Fruit fly (Drosophila melanogaster) whole organism, embryonic: ENCODE results near the gene MEP-1.
A peak's percentile ranks its signal among the peaks of the same experiment; 100 is the strongest.

Experiments used
- CG10147 ChIP-seq: fragments of 200-800 bp; sonication (Bioruptor generic); optimal IDR thresholded peaks from 2 replicates; lab custom pipeline; 2019; ENCODE audit warnings: missing biosample characterization, mild to moderate bottlenecking, missing genetic modification characterization, moderate library complexity
- CG10462 ChIP-seq: fragments of 200-800 bp; sonication (Bioruptor generic); optimal IDR thresholded peaks from 2 replicates; lab custom pipeline; 2016; ENCODE audit warnings: missing biosample characterization, missing genetic modification characterization
- CG11247 ChIP-seq: fragments of 200-800 bp; sonication (Bioruptor generic); IDR thresholded peaks from 2 replicates; pipeline ENCODE4 v1.3.6; 2022; ENCODE audit warnings: missing biosample characterization, missing genetic modification characterization
- CG12219 ChIP-seq: fragments of 200-800 bp; sonication (Bioruptor generic); optimal IDR thresholded peaks from 3 replicates; lab custom pipeline; 2018; ENCODE audit warnings: missing biosample characterization, mild to moderate bottlenecking, missing genetic modification characterization
- CG14441 ChIP-seq: fragments of 200-800 bp; sonication (Bioruptor generic); IDR thresholded peaks from 2 replicates; pipeline ENCODE4 v1.3.6; 2022; ENCODE audit warnings: missing biosample characterization, missing genetic modification characterization
- CG14860 ChIP-seq: fragments of 200-800 bp; sonication (Bioruptor generic); IDR thresholded peaks from 3 replicates; pipeline ENCODE4 v1.3.6; 2022; ENCODE audit warnings: missing biosample characterization, missing genetic modification characterization; ENCODE audit not compliant: partially characterized antibody
- CG18476 ChIP-seq: fragments of 200-800 bp; sonication (Bioruptor generic); optimal IDR thresholded peaks from 2 replicates; lab custom pipeline; 2016; ENCODE audit warnings: missing biosample characterization, mild to moderate bottlenecking, missing genetic modification characterization
- CG31441 ChIP-seq: fragments of 200-800 bp; sonication (Bioruptor generic); IDR thresholded peaks from 2 replicates; pipeline ENCODE4 v1.3.6; 2022; ENCODE audit warnings: missing biosample characterization, missing genetic modification characterization
- CG3163 ChIP-seq: fragments of 200-800 bp; sonication (Bioruptor generic); optimal IDR thresholded peaks from 3 replicates; lab custom pipeline; 2016; ENCODE audit warnings: missing biosample characterization, missing genetic modification characterization
- CG42726 ChIP-seq: fragments of 200-800 bp; sonication (Bioruptor generic); IDR thresholded peaks from 2 replicates; pipeline ENCODE4 v1.3.6; 2022; ENCODE audit warnings: missing biosample characterization, missing genetic modification characterization; ENCODE audit not compliant: partially characterized antibody
- CG4730 ChIP-seq: fragments of 200-800 bp; sonication (Bioruptor generic); IDR thresholded peaks from 2 replicates; pipeline ENCODE4 v1.3.6; 2022; ENCODE audit warnings: missing biosample characterization, missing genetic modification characterization
- CG4820 ChIP-seq: fragments of 200-800 bp; sonication (Bioruptor generic); optimal IDR thresholded peaks from 3 replicates; lab custom pipeline; 2016; ENCODE audit warnings: missing biosample characterization, missing genetic modification characterization
- CG7745 ChIP-seq: fragments of 200-800 bp; sonication (Bioruptor generic); optimal IDR thresholded peaks from 2 replicates; lab custom pipeline; 2018; ENCODE audit warnings: missing biosample characterization, mild to moderate bottlenecking, missing genetic modification characterization, moderate library complexity
- CG7928 ChIP-seq: fragments of 200-800 bp; sonication (Bioruptor generic); optimal IDR thresholded peaks from 2 replicates; lab custom pipeline; 2017; ENCODE audit warnings: missing biosample characterization, mild to moderate bottlenecking, missing genetic modification characterization
- CG7987 ChIP-seq: fragments of 200-800 bp; sonication (Bioruptor generic); optimal IDR thresholded peaks from 2 replicates; lab custom pipeline; 2018; ENCODE audit warnings: missing biosample characterization, mild to moderate bottlenecking, missing genetic modification characterization, moderate library complexity
- CG9876 ChIP-seq: fragments of 200-800 bp; sonication (Bioruptor generic); optimal IDR thresholded peaks from 2 replicates; lab custom pipeline; 2016; ENCODE audit warnings: missing biosample characterization, missing genetic modification characterization
- CrebB ChIP-seq: fragments of 200-800 bp; sonication (Bioruptor generic); optimal IDR thresholded peaks from 3 replicates; lab custom pipeline; 2018; ENCODE audit warnings: missing biosample characterization, mild to moderate bottlenecking, missing genetic modification characterization
- Drgx ChIP-seq: fragments of 200-800 bp; sonication (Bioruptor generic); IDR thresholded peaks from 2 replicates; pipeline ENCODE4 v1.3.6; 2022; ENCODE audit warnings: missing biosample characterization, missing genetic modification characterization
- Eip74EF ChIP-seq, 2 experiments: fragments of 200-800 bp in 1 of 2; fragments of >200 bp in 1 of 2; sonication (Bioruptor generic) in 1 of 2; optimal IDR thresholded peaks; 2 replicates each; lab custom pipeline; 2017 to 2019; ENCODE audit warnings: missing biosample characterization in 2 of 2, missing genetic modification characterization in 2 of 2, mild to moderate bottlenecking in 1 of 2, moderate library complexity in 1 of 2
- Gsc ChIP-seq: fragments of 200-800 bp; sonication (Bioruptor generic); IDR thresholded peaks from 2 replicates; pipeline ENCODE4 v1.3.6; 2022; ENCODE audit warnings: missing biosample characterization, missing genetic modification characterization
- Lhr ChIP-seq: fragments of 200-800 bp; sonication (Bioruptor generic); optimal IDR thresholded peaks from 3 replicates; lab custom pipeline; 2017; ENCODE audit warnings: mild to moderate bottlenecking, missing biosample characterization, missing genetic modification reagents, missing genetic modification characterization
- Oaz ChIP-seq: fragments of 200-800 bp; sonication (Bioruptor generic); IDR thresholded peaks from 2 replicates; pipeline ENCODE4 v1.3.6; 2022; ENCODE audit warnings: missing biosample characterization, missing genetic modification characterization
- Scr ChIP-seq: fragments of 200-800 bp; sonication (Bioruptor generic); IDR thresholded peaks from 2 replicates; pipeline ENCODE4 v1.3.6; 2022; ENCODE audit warnings: missing biosample characterization, missing genetic modification characterization; ENCODE audit not compliant: partially characterized antibody
- Side ChIP-seq: fragments of 200-800 bp; sonication (Bioruptor generic); optimal IDR thresholded peaks from 2 replicates; lab custom pipeline; 2016; ENCODE audit warnings: missing biosample characterization, missing genetic modification characterization
- Trl ChIP-seq, 3 experiments: fragments of >200 bp in 2 of 3; fragments of 200-800 bp in 1 of 3; sonication (Bioruptor generic) in 1 of 3; optimal IDR thresholded peaks; 2 replicates in 1 of 3; 3 replicates in 2 of 3; lab custom pipeline; 2016 to 2017; ENCODE audit warnings: missing biosample characterization in 1 of 3, missing genetic modification characterization in 1 of 3
- YL-1 ChIP-seq: fragments of 200-800 bp; sonication (Bioruptor generic); optimal IDR thresholded peaks from 3 replicates; lab custom pipeline; 2017; ENCODE audit warnings: missing biosample characterization, mild to moderate bottlenecking, missing genetic modification characterization
- abd-A ChIP-seq: fragments of 200-800 bp; sonication (Bioruptor generic); optimal IDR thresholded peaks from 3 replicates; lab custom pipeline; 2019; ENCODE audit warnings: missing biosample characterization, mild to moderate bottlenecking, missing genetic modification characterization, moderate library complexity
- ci ChIP-seq: fragments of 200-800 bp; sonication (Bioruptor generic); IDR thresholded peaks from 3 replicates; pipeline ENCODE4 v1.3.6; 2022; ENCODE audit warnings: missing biosample characterization, missing genetic modification characterization
- dysf ChIP-seq: fragments of 200-800 bp; sonication (Bioruptor generic); IDR thresholded peaks from 3 replicates; pipeline ENCODE4 v1.3.6; 2022; ENCODE audit warnings: missing biosample characterization, missing genetic modification characterization
- eyg ChIP-seq: fragments of 200-800 bp; sonication (Bioruptor generic); optimal IDR thresholded peaks from 3 replicates; lab custom pipeline; 2016; ENCODE audit warnings: missing biosample characterization, missing genetic modification characterization
- gem ChIP-seq: fragments of 200-800 bp; sonication (Bioruptor generic); optimal IDR thresholded peaks from 2 replicates; lab custom pipeline; 2019; ENCODE audit warnings: missing biosample characterization, mild to moderate bottlenecking, missing genetic modification characterization, moderate library complexity
- grn ChIP-seq: fragments of 200-800 bp; sonication (Bioruptor generic); optimal IDR thresholded peaks from 3 replicates; lab custom pipeline; 2017; ENCODE audit warnings: missing biosample characterization, missing genetic modification characterization
- kah ChIP-seq: fragments of 200-800 bp; sonication (Bioruptor generic); optimal IDR thresholded peaks from 2 replicates; lab custom pipeline; 2018; ENCODE audit warnings: missing biosample characterization, mild to moderate bottlenecking, missing genetic modification characterization
- lov ChIP-seq, 2 experiments: fragments of 200-800 bp in 1 of 2; fragments of >200 bp in 1 of 2; sonication (Bioruptor generic) in 1 of 2; IDR thresholded peaks in 1 of 2; optimal IDR thresholded peaks in 1 of 2; 2 replicates in 1 of 2; 3 replicates in 1 of 2; pipeline versions ENCODE4 v1.3.6 to Lab custom; 2017 to 2022; ENCODE audit warnings: missing biosample characterization in 1 of 2, missing genetic modification characterization in 1 of 2
- nerfin-2 ChIP-seq: fragments of 200-800 bp; sonication (Bioruptor generic); IDR thresholded peaks from 2 replicates; pipeline ENCODE4 v1.3.6; 2022; ENCODE audit warnings: missing biosample characterization, missing genetic modification characterization; ENCODE audit not compliant: partially characterized antibody
- nom ChIP-seq: fragments of 200-800 bp; sonication (Bioruptor generic); optimal IDR thresholded peaks from 2 replicates; lab custom pipeline; 2017; ENCODE audit warnings: missing biosample characterization, missing genetic modification characterization, mild to moderate bottlenecking, moderate library complexity, missing genetic modification reagents
- onecut ChIP-seq: fragments of 200-800 bp; sonication (Bioruptor generic); IDR thresholded peaks from 2 replicates; pipeline ENCODE4 v1.3.6; 2022; ENCODE audit warnings: missing biosample characterization, missing genetic modification characterization
- pho ChIP-seq: fragments of 200-800 bp; sonication (Bioruptor generic); optimal IDR thresholded peaks from 2 replicates; lab custom pipeline; 2016; ENCODE audit warnings: missing biosample characterization, missing genetic modification characterization
- pros ChIP-seq: fragments of 200-800 bp; sonication (Bioruptor generic); optimal IDR thresholded peaks from 3 replicates; lab custom pipeline; 2019; ENCODE audit warnings: missing biosample characterization, mild to moderate bottlenecking, missing genetic modification characterization, moderate library complexity
- psq ChIP-seq: fragments of 200-800 bp; sonication (Bioruptor generic); optimal IDR thresholded peaks from 2 replicates; lab custom pipeline; 2017; ENCODE audit warnings: missing biosample characterization, missing genetic modification characterization
- rib ChIP-seq: fragments of 200-800 bp; sonication (Bioruptor generic); IDR thresholded peaks from 2 replicates; pipeline ENCODE4 v1.3.6; 2022; ENCODE audit warnings: missing biosample characterization, missing genetic modification characterization
- salm ChIP-seq: fragments of 200-800 bp; sonication (Bioruptor generic); optimal IDR thresholded peaks from 2 replicates; lab custom pipeline; 2018; ENCODE audit warnings: missing biosample characterization, mild to moderate bottlenecking, missing genetic modification characterization
- sima ChIP-seq: fragments of 200-800 bp; sonication (Bioruptor generic); optimal IDR thresholded peaks from 2 replicates; lab custom pipeline; 2016; ENCODE audit warnings: missing biosample characterization, missing genetic modification characterization
- tll ChIP-seq, 2 experiments: fragments of 200-800 bp in 1 of 2; fragments of >200 bp in 1 of 2; sonication (Bioruptor generic) in 1 of 2; optimal IDR thresholded peaks; 2 replicates each; lab custom pipeline; 2017 to 2019; ENCODE audit warnings: missing biosample characterization in 2 of 2, missing genetic modification characterization in 2 of 2, mild to moderate bottlenecking in 1 of 2, moderate library complexity in 1 of 2
- toy ChIP-seq: fragments of 200-800 bp; sonication (Bioruptor generic); IDR thresholded peaks from 2 replicates; pipeline ENCODE4 v1.3.6; 2022; ENCODE audit warnings: missing biosample characterization, missing genetic modification characterization
- vvl ChIP-seq: fragments of 200-800 bp; sonication (Bioruptor generic); IDR thresholded peaks from 2 replicates; pipeline ENCODE4 v1.3.6; 2022; ENCODE audit warnings: missing biosample characterization, missing genetic modification characterization

Gene MEP-1

DNA sequence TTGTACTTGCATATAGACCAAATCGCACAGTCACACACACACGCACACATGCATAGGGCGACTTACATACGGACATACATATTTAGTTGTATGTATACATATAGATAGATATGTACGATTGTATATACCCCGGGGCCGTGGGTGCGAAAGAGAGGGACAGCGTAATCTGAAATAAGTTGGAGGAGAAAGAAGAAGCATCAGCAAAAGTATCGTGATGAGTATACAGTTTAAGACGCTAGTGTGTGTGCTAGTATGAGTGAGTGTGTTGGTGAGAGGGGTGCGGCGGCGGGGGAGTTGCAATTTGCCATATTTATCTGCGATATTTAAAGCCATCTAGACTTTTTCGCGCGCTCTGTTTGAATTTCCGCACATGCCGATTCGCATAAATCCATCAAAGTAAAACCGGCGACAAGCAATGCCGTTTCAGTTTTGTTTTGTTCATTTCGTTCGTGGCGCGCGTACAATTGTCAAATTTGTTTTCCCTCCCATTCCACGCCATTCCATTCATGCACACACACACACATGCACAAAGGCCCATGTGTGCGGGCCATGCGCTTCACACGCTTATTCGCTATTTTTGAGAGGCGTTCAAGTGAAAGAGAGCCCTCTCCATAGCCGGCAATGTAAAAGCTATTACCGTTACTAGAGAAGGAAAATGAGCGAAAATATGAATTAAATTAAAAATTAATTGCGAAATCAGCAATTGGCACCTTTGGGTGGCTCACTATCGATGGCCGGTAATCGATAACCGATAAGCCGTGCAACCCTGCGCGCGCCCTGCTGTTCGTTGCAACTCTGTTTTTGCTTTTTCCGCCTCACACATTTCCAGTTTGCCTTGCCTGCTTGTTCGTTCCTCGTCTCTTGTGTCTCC lies 3.6 kb downstream of the MEP-1 start (continued):
- TF ChIP-seq pros (peak; percentile 66), CG9876 (GFP tag; lab: Kevin White, UChicago) (peak; percentile 41), psq (peak; percentile 99), Oaz (GFP tag; lab: Robert Waterston, UW) (peak; percentile 61), sima (GFP tag; lab: Kevin White, UChicago) (peak; percentile 52), CG7745 (no peak), Gsc (GFP tag; lab: Robert Waterston, UW) (no peak), vvl (GFP tag; lab: Robert Waterston, UW) (peak; percentile 96), CG7987 (peak; percentile 91), nerfin-2 (GFP tag; lab: Robert Waterston, UW) (peak; percentile 70), Side (GFP tag; lab: Kevin White, UChicago) (peak; percentile 83), CG10462 (GFP tag; lab: Kevin White, UChicago) (peak; percentile 59), CG18476 (peak; percentile 61), salm (tag; lab: Kevin White, UChicago) (peak; percentile 70), pho (GFP tag; lab: Kevin White, UChicago) (peak; percentile 82), CG10147 (GFP tag; lab: Kevin White, UChicago) (peak; percentile 48), rib (GFP tag; lab: Robert Waterston, UW) (peak; percentile 94), CG11247 (GFP tag; lab: Robert Waterston, UW) (peak; percentile 82), CG7928 (peak; percentile 57), CG12219 (GFP tag; lab: Kevin White, UChicago) (peak; percentile 84), dysf (GFP tag; lab: Robert Waterston, UW) (peak; percentile 79; the same call in 2 of the 3 replicates), Trl (optimal IDR thresholded peaks at IDR 0.05; lab: Kevin White, UChicago) (peak in 1 of 2 experiments; percentile 32), Trl (GFP tag; optimal IDR thresholded peaks at IDR 0.05; lab: Kevin White, UChicago) (peak; percentile 91), nom (GFP tag; lab: Kevin White, UChicago) (peak; percentile 74), CG3163 (GFP tag; lab: Kevin White, UChicago) (peak; percentile 61), lov (optimal IDR thresholded peaks at IDR 0.05; lab: Kevin White, UChicago) (no peak), lov (GFP tag; IDR thresholded peaks at IDR 0.05; lab: Robert Waterston, UW) (peak; percentile 93), CG14860 (peak; percentile 83), CrebB (peak; percentile 84), Drgx (peak; percentile 61), Lhr (no peak), CG42726 (GFP tag; lab: Robert Waterston, UW) (peak; percentile 50; the same call in 1 of the 2 replicates), onecut (GFP tag; lab: Robert Waterston, UW) (peak; percentile 85), YL-1 (peak; percentile 96), gem (tag; lab: Kevin White, UChicago) (peak; percentile 52), toy (GFP tag; lab: Robert Waterston, UW) (peak; percentile 64; the same call in 1 of the 2 replicates), CG31441 (GFP tag; lab: Robert Waterston, UW) (peak; percentile 72), Eip74EF (GFP tag; optimal IDR thresholded peaks at IDR 0.05; lab: Kevin White, UChicago) (peak in 1 of 2 experiments; percentile 42), eyg (GFP tag; lab: Kevin White, UChicago) (peak; percentile 82), kah (GFP tag; lab: Kevin White, UChicago) (no peak), Scr (peak; percentile 78), ci (peak; percentile 96), tll (GFP tag; optimal IDR thresholded peaks at IDR 0.05; lab: Kevin White, UChicago) (no peak), abd-A (no peak), CG14441 (GFP tag; lab: Robert Waterston, UW) (peak; percentile 68), CG4730 (GFP tag; lab: Robert Waterston, UW) (peak; percentile 38; the same call in 1 of the 2 replicates), CG4820 (GFP tag; lab: Kevin White, UChicago) (peak; percentile 40), grn (GFP tag; lab: Kevin White, UChicago) (peak; percentile 70)
